Worm (Caenorhabditis elegans): ENCODE measurements around the gene C25G6.3.

ce11 chrX:1213136-1213535 is 25.6 kb downstream of the C25G6.3 start:
- no peak for TF ChIP-seq nhr-76 (tag; optimal IDR thresholded peaks at IDR 0.05)
- TF ChIP-seq zag-1 (tag; optimal IDR thresholded peaks at IDR 0.05), result no peak
- no peak for TF ChIP-seq unc-62 (GFP tag; optimal IDR thresholded peaks at IDR 0.05)

Measured in whole organism, L3 larva.